Worm (Caenorhabditis elegans) whole organism, L1 larva: Measurements from ENCODE around the gene lin-45.
A peak's percentile ranks its signal among the peaks of the same experiment; 100 is the strongest.

ENCODE experiments used
- C34B4.2 ChIP-seq: sonication (generic microtip); optimal IDR thresholded peaks from 2 replicates; lab custom pipeline; 2017; ENCODE audit warnings: mild to moderate bottlenecking, missing genetic modification characterization, missing compliant biosample characterization
- Y116A8C.19 ChIP-seq: sonication (generic microtip); optimal IDR thresholded peaks from 2 replicates; lab custom pipeline; 2016; ENCODE audit warnings: missing compliant biosample characterization, missing genetic modification characterization, borderline replicate concordance
- aly-2 ChIP-seq: fragments of 150-350 bp; optimal IDR thresholded peaks from 2 replicates; lab custom pipeline; 2014; ENCODE audit warnings: missing biosample characterization, missing genetic modification characterization
- ama-1 ChIP-seq: fragments of 150-350 bp; optimal IDR thresholded peaks from 2 replicates; lab custom pipeline; 2014
- blmp-1 ChIP-seq: fragments of 150-350 bp; optimal IDR thresholded peaks from 2 replicates; lab custom pipeline; 2014; ENCODE audit warnings: missing biosample characterization, missing genetic modification characterization
- ceh-63 ChIP-seq: fragments of 200-800 bp; sonication (Bioruptor generic); optimal IDR thresholded peaks from 2 replicates; lab custom pipeline; 2018; ENCODE audit warnings: mild to moderate bottlenecking, missing genetic modification characterization, missing compliant biosample characterization
- ceh-82 ChIP-seq, 3 experiments: fragments of 150-350 bp in 1 of 3; sonication (generic microtip) in 2 of 3; optimal IDR thresholded peaks; 2 replicates each; lab custom pipeline; 2014 to 2017; ENCODE audit warnings: missing biosample characterization in 3 of 3, missing genetic modification characterization in 3 of 3
- ceh-90 ChIP-seq: sonication (generic microtip); optimal IDR thresholded peaks from 2 replicates; lab custom pipeline; 2016; ENCODE audit warnings: missing genetic modification characterization, missing compliant biosample characterization
- ces-1 ChIP-seq: fragments of 150-350 bp; optimal IDR thresholded peaks from 2 replicates; lab custom pipeline; 2014; ENCODE audit warnings: missing biosample characterization, missing genetic modification reagents, missing genetic modification characterization
- dsc-1 ChIP-seq: sonication (generic microtip); optimal IDR thresholded peaks from 2 replicates; lab custom pipeline; 2016; ENCODE audit warnings: mild to moderate bottlenecking, missing genetic modification characterization, missing compliant biosample characterization
- efl-1 ChIP-seq, 4 experiments: fragments of 150-350 bp; optimal IDR thresholded peaks in 3 of 4; peaks in 1 of 4; 1 replicate in 1 of 4; 2 replicates in 3 of 4; lab custom pipeline; 2014; ENCODE audit warnings: missing biosample characterization in 2 of 4, missing genetic modification characterization in 2 of 4, missing genetic modification reagents in 2 of 4
- egl-13 ChIP-seq: sonication (generic microtip); optimal IDR thresholded peaks from 2 replicates; lab custom pipeline; 2016; ENCODE audit warnings: missing genotype, missing genetic modification reagents, missing genetic modification characterization, missing compliant biosample characterization
- egl-27 ChIP-seq, 2 experiments: fragments of 150-350 bp in 1 of 2; sonication (generic microtip); optimal IDR thresholded peaks; 3 replicates each; lab custom pipeline; 2017 to 2018; ENCODE audit warnings: missing biosample characterization in 2 of 2, missing genetic modification characterization in 2 of 2, missing genetic modification reagents in 2 of 2
- elt-3 ChIP-seq, 6 experiments: fragments of 150-350 bp in 1 of 6; sonication (generic microtip); optimal IDR thresholded peaks; 2 replicates each; lab custom pipeline; 2017 to 2018; ENCODE audit warnings: missing biosample characterization in 6 of 6, missing genetic modification characterization in 6 of 6, inconsistent platforms in 1 of 6
- ets-5 ChIP-seq: fragments of 200-800 bp; sonication (Bioruptor generic); IDR thresholded peaks from 2 replicates; pipeline ENCODE4 v1.3.6; 2022; ENCODE audit warnings: missing genetic modification characterization, missing compliant biosample characterization
- fkh-10 ChIP-seq: sonication (generic microtip); optimal IDR thresholded peaks from 2 replicates; lab custom pipeline; 2017; ENCODE audit warnings: missing biosample characterization, missing genetic modification reagents, missing genetic modification characterization
- fos-1 ChIP-seq: fragments of 150-350 bp; optimal IDR thresholded peaks from 2 replicates; lab custom pipeline; 2014; ENCODE audit warnings: missing biosample characterization, missing genetic modification characterization
- grh-1 ChIP-seq: fragments of 200-800 bp; sonication (Bioruptor generic); IDR thresholded peaks from 2 replicates; pipeline ENCODE4 v1.3.6; 2022; ENCODE audit warnings: missing genetic modification reagents, missing genetic modification characterization, missing compliant biosample characterization
- hlh-17 ChIP-seq: fragments of 200-800 bp; sonication (Bioruptor generic); optimal IDR thresholded peaks from 2 replicates; lab custom pipeline; 2018; ENCODE audit warnings: missing genetic modification characterization, mild to moderate bottlenecking, missing compliant biosample characterization, moderate library complexity, borderline replicate concordance
- hpl-2 ChIP-seq: fragments of 150-350 bp; optimal IDR thresholded peaks from 2 replicates; lab custom pipeline; 2014; ENCODE audit warnings: missing biosample characterization, missing genetic modification reagents, missing genetic modification characterization
- jun-1 ChIP-seq: fragments of 150-350 bp; optimal IDR thresholded peaks from 2 replicates; lab custom pipeline; 2014; ENCODE audit warnings: missing biosample characterization, missing genetic modification reagents, missing genetic modification characterization
- lin-14 ChIP-seq: fragments of 200-800 bp; sonication (Bioruptor generic); optimal IDR thresholded peaks from 2 replicates; lab custom pipeline; 2018; ENCODE audit warnings: mild to moderate bottlenecking, missing genetic modification characterization, moderate library complexity, missing compliant biosample characterization
- lin-15B ChIP-seq: fragments of 150-350 bp; sonication (generic microtip); optimal IDR thresholded peaks from 3 replicates; lab custom pipeline; 2014; ENCODE audit warnings: missing biosample characterization, missing genetic modification characterization
- lin-39 ChIP-seq: fragments of 150-350 bp; optimal IDR thresholded peaks from 2 replicates; lab custom pipeline; 2014; ENCODE audit warnings: missing biosample characterization, missing genetic modification reagents, missing genetic modification characterization
- lsy-2 ChIP-seq, 2 experiments: fragments of 150-350 bp; optimal IDR thresholded peaks; 2 replicates each; lab custom pipeline; 2014; ENCODE audit warnings: missing biosample characterization in 2 of 2, missing genetic modification characterization in 2 of 2
- mab-9 ChIP-seq: fragments of 200-800 bp; sonication (Bioruptor generic); IDR thresholded peaks from 2 replicates; pipeline ENCODE4 v1.3.6; 2022; ENCODE audit warnings: missing genetic modification reagents, missing genetic modification characterization, missing compliant biosample characterization
- mdl-1 ChIP-seq, 2 experiments: fragments of 150-350 bp; optimal IDR thresholded peaks; 2 replicates each; lab custom pipeline; 2014 to 2017; ENCODE audit warnings: missing biosample characterization in 2 of 2, missing genetic modification characterization in 2 of 2, inconsistent platforms in 1 of 2
- mep-1 ChIP-seq: fragments of 150-350 bp; optimal IDR thresholded peaks from 2 replicates; lab custom pipeline; 2014; ENCODE audit warnings: missing biosample characterization, missing genetic modification characterization
- nhr-12 ChIP-seq: sonication (generic microtip); optimal IDR thresholded peaks from 2 replicates; lab custom pipeline; 2017; ENCODE audit warnings: missing biosample characterization, missing genetic modification characterization
- nhr-19 ChIP-seq: fragments of 200-800 bp; sonication (Bioruptor generic); conservative IDR thresholded peaks from 2 replicates; pipeline ENCODE4 v1.3.6; 2022; ENCODE audit warnings: missing genetic modification characterization, missing compliant biosample characterization
- nhr-20 ChIP-seq: sonication (generic microtip); optimal IDR thresholded peaks from 2 replicates; lab custom pipeline; 2016; ENCODE audit warnings: mild to moderate bottlenecking, missing genetic modification characterization, missing compliant biosample characterization
- nhr-237 ChIP-seq: fragments of 150-350 bp; optimal IDR thresholded peaks from 2 replicates; lab custom pipeline; 2014; ENCODE audit warnings: missing biosample characterization, missing genetic modification characterization
- nhr-28 ChIP-seq: fragments of 150-350 bp; optimal IDR thresholded peaks from 2 replicates; lab custom pipeline; 2014; ENCODE audit warnings: missing biosample characterization, missing genetic modification characterization
- nhr-47 ChIP-seq: sonication (generic microtip); optimal IDR thresholded peaks from 2 replicates; lab custom pipeline; 2016; ENCODE audit warnings: mild to moderate bottlenecking, missing genetic modification characterization, moderate library complexity, missing compliant biosample characterization
- nhr-71 ChIP-seq: sonication (generic microtip); optimal IDR thresholded peaks from 2 replicates; lab custom pipeline; 2016; ENCODE audit warnings: mild to moderate bottlenecking, missing genetic modification characterization, moderate library complexity, missing compliant biosample characterization
- nhr-76 ChIP-seq: sonication (generic microtip); optimal IDR thresholded peaks from 2 replicates; lab custom pipeline; 2017; ENCODE audit warnings: missing biosample characterization, missing genetic modification characterization
- nhr-84 ChIP-seq: sonication (generic microtip); optimal IDR thresholded peaks from 2 replicates; lab custom pipeline; 2017; ENCODE audit warnings: missing biosample characterization, missing genetic modification characterization
- nhr-85 ChIP-seq: sonication (generic microtip); peaks from one replicate; lab custom pipeline; 2016; ENCODE audit warnings: missing genetic modification characterization, inconsistent platforms, missing compliant biosample characterization
- pag-3 ChIP-seq: sonication (generic microtip); optimal IDR thresholded peaks from 2 replicates; lab custom pipeline; 2017; ENCODE audit warnings: missing genetic modification characterization, mild to moderate bottlenecking, missing compliant biosample characterization, antibody characterized with exemption, borderline replicate concordance; ENCODE audit not compliant: insufficient read depth
- pax-3 ChIP-seq: fragments of 200-800 bp; sonication (Bioruptor generic); optimal IDR thresholded peaks from 2 replicates; lab custom pipeline; 2018; ENCODE audit warnings: mild to moderate bottlenecking, missing genetic modification characterization, moderate library complexity, missing compliant biosample characterization
- pqm-1 ChIP-seq: sonication (generic microtip); optimal IDR thresholded peaks from 3 replicates; lab custom pipeline; 2017; ENCODE audit warnings: missing biosample characterization, missing genetic modification characterization
- skn-1 ChIP-seq: fragments of 150-350 bp; optimal IDR thresholded peaks from 2 replicates; lab custom pipeline; 2014; ENCODE audit warnings: missing biosample characterization, missing genetic modification characterization
- sox-4 ChIP-seq: sonication (generic microtip); optimal IDR thresholded peaks from 2 replicates; lab custom pipeline; 2016; ENCODE audit warnings: missing genetic modification characterization, missing compliant biosample characterization
- sptf-1 ChIP-seq: fragments of 150-350 bp; optimal IDR thresholded peaks from 2 replicates; lab custom pipeline; 2014; ENCODE audit warnings: missing biosample characterization, missing genetic modification characterization
- sup-37 ChIP-seq: fragments of 200-800 bp; sonication (Bioruptor generic); optimal IDR thresholded peaks from 2 replicates; lab custom pipeline; 2018; ENCODE audit warnings: mild to moderate bottlenecking, missing genetic modification characterization, missing compliant biosample characterization
- swsn-7 ChIP-seq: sonication (generic microtip); optimal IDR thresholded peaks from 2 replicates; lab custom pipeline; 2016; ENCODE audit warnings: missing genetic modification characterization, missing compliant biosample characterization
- tbx-2 ChIP-seq: sonication (generic microtip); optimal IDR thresholded peaks from 2 replicates; lab custom pipeline; 2016; ENCODE audit warnings: missing genetic modification characterization, missing compliant biosample characterization
- tlp-1 ChIP-seq: fragments of 150-350 bp; optimal IDR thresholded peaks from 2 replicates; lab custom pipeline; 2014; ENCODE audit warnings: missing biosample characterization, missing genetic modification characterization
- unc-130 ChIP-seq: fragments of 150-350 bp; optimal IDR thresholded peaks from 2 replicates; lab custom pipeline; 2017; ENCODE audit warnings: missing biosample characterization, missing genetic modification characterization, inconsistent platforms
- unc-30 ChIP-seq: sonication (generic microtip); optimal IDR thresholded peaks from 2 replicates; lab custom pipeline; 2017; ENCODE audit warnings: missing biosample characterization, missing genetic modification characterization
- unc-62 ChIP-seq: fragments of 150-350 bp; optimal IDR thresholded peaks from 2 replicates; lab custom pipeline; 2014; ENCODE audit warnings: missing biosample characterization, missing genetic modification reagents, missing genetic modification characterization
- xbp-1 ChIP-seq: sonication (generic microtip); optimal IDR thresholded peaks from 2 replicates; lab custom pipeline; 2016; ENCODE audit warnings: missing genetic modification characterization, missing compliant biosample characterization
- ztf-4 ChIP-seq: fragments of 150-350 bp; optimal IDR thresholded peaks from 2 replicates; lab custom pipeline; 2014; ENCODE audit warnings: missing biosample characterization, missing genetic modification characterization

lin-45 gene

DNA sequence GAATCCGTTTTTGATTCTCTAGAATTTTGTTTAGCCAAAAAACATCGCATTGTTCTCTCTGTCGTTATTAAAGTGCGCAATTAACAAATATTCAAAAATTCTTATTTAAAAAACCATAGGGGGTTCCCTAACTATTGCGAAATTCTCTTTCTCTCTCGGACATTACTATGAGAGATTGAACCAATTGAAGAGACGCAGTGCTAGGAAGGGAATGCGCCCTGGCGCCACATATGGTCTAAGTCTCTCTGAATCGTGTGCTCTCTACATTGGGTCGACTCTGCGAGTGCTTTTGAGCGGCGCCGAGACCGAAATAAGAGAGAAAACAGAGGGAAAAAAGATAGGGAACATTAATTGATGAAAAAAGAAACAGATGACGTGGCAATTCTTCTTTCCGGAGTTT lies 37.5 kb upstream of the lin-45 start (continued):
- TF ChIP-seq lsy-2 (tag; optimal IDR thresholded peaks at IDR 0.05; lab: Kevin White, UChicago) (peak; percentile 65 to 68), grh-1 (GFP tag; lab: Robert Waterston, UW) (no peak), ztf-4 (tag; lab: Kevin White, UChicago) (peak; percentile 14), ces-1 (GFP tag; lab: Kevin White, UChicago) (no peak), pax-3 (no peak), egl-27 (tag; optimal IDR thresholded peaks at IDR 0.05; lab: Kevin White, UChicago) (peak in 1 of 2 experiments; percentile 16), unc-62 (no peak), nhr-84 (tag; lab: Kevin White, UChicago) (no peak), lin-39 (tag; lab: Kevin White, UChicago) (no peak), mab-9 (GFP tag; lab: Robert Waterston, UW) (no peak), unc-130 (tag; lab: Kevin White, UChicago) (no peak), elt-3 (tag; optimal IDR thresholded peaks at IDR 0.05; lab: Kevin White, UChicago) (peak in 1 of 6 experiments; percentile 41), lin-14 (GFP tag; lab: Kevin White, UChicago) (peak; percentile 96), nhr-20 (tag; lab: Kevin White, UChicago) (peak; percentile 70), nhr-47 (peak; percentile 72), lin-15B (tag; lab: Kevin White, UChicago) (no peak), skn-1 (tag; lab: Kevin White, UChicago) (peak; percentile 82), pqm-1 (tag; lab: Kevin White, UChicago) (no peak), fos-1 (tag; lab: Kevin White, UChicago) (no peak), C34B4.2 (tag; lab: Kevin White, UChicago) (no peak), tbx-2 (peak; percentile 71), sox-4 (tag; lab: Kevin White, UChicago) (no peak), jun-1 (tag; lab: Kevin White, UChicago) (peak; percentile 25), egl-13 (tag; lab: Kevin White, UChicago) (peak; percentile 37), nhr-12 (tag; lab: Kevin White, UChicago) (no peak), hpl-2 (GFP tag; lab: Kevin White, UChicago) (peak; percentile 50), blmp-1 (peak; percentile 39), nhr-71 (tag; lab: Kevin White, UChicago) (peak; percentile 88), aly-2 (tag; lab: Kevin White, UChicago) (peak; percentile 9), dsc-1 (tag; lab: Kevin White, UChicago) (peak; percentile 90), nhr-19 (peak; percentile 71), hlh-17 (no peak), ceh-82 (tag; optimal IDR thresholded peaks at IDR 0.05; lab: Kevin White, UChicago) (peak; percentile 47 to 78 (median 78)), pag-3 (tag; lab: Kevin White, UChicago) (no peak), fkh-10 (GFP tag; lab: Kevin White, UChicago) (no peak), xbp-1 (tag; lab: Kevin White, UChicago) (peak; percentile 68), nhr-237 (tag; lab: Kevin White, UChicago) (peak; percentile 25), ceh-90 (tag; lab: Kevin White, UChicago) (no peak), Y116A8C.19 (tag; lab: Kevin White, UChicago) (no peak), swsn-7 (tag; lab: Kevin White, UChicago) (peak; percentile 76), mdl-1 (tag; optimal IDR thresholded peaks at IDR 0.05; lab: Kevin White, UChicago) (peak in 1 of 2 experiments; percentile 49), mep-1 (tag; lab: Kevin White, UChicago) (peak; percentile 87), efl-1 (optimal IDR thresholded peaks at IDR 0.05; lab: Kevin White, UChicago) (peak; percentile 67 to 76), efl-1 (GFP tag; optimal IDR thresholded peaks at IDR 0.05 in 1 of 2; lab: Kevin White, UChicago) (peak; percentile 42 to 88), unc-30 (tag; lab: Kevin White, UChicago) (no peak), sup-37 (peak; percentile 27), ets-5 (GFP tag; lab: Robert Waterston, UW) (no peak), nhr-28 (tag; lab: Kevin White, UChicago) (no peak), nhr-85 (tag; lab: Kevin White, UChicago) (no peak), nhr-76 (tag; lab: Kevin White, UChicago) (no peak), sptf-1 (tag; lab: Kevin White, UChicago) (no peak), ama-1 (lab: Kevin White, UChicago) (peak; percentile 19), tlp-1 (tag; lab: Kevin White, UChicago) (no peak), ceh-63 (no peak)
